Worm (Caenorhabditis elegans) whole organism, L4/young adult: Measurements from ENCODE around the gene nstp-7.
A peak's percentile ranks its signal among the peaks of the same experiment; 100 is the strongest.

ENCODE experiments used
- W03F9.2 ChIP-seq: fragments of 150-350 bp; optimal IDR thresholded peaks from 2 replicates; lab custom pipeline; 2014; ENCODE audit warnings: missing biosample characterization, missing genetic modification characterization
- dao-5 ChIP-seq: sonication (generic microtip); optimal IDR thresholded peaks from 2 replicates; lab custom pipeline; 2016; ENCODE audit warnings: missing genotype, missing genetic modification characterization, moderate library complexity, missing compliant biosample characterization
- him-1 ChIP-seq: sonication (generic microtip); optimal IDR thresholded peaks from 2 replicates; lab custom pipeline; 2016; ENCODE audit warnings: missing genotype, missing genetic modification reagents, missing genetic modification characterization, missing compliant biosample characterization

Gene nstp-7

DNA sequence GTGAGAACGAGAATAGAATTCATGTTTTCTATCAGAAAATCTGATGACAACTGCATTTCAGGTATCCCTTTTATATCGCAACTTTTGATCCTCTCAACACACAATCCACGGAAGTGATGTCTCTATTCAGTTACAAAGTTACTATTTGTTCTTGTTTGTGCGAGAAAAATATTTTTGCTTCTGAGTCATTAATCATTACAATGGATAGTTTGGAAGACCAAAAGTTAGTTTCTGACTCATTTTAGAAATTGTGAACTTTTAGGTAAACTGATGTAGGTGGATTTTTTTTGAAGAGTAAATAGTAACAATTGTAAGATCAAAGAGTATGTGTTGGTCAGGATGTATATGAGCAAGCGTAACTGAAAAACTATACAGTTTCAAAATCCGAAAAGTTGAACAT lies 28.0 kb downstream of the nstp-7 start, which contains the start of gene srlf-36:
Gene srlf-36, minus strand, starts transcription at position 101 of the 400 bp plus-strand sequence.
- TF ChIP-seq him-1 (tag; lab: Kevin White, UChicago) (no peak), dao-5 (tag; lab: Kevin White, UChicago) (no peak), W03F9.2 (tag; lab: Kevin White, UChicago) (no peak)

DNA sequence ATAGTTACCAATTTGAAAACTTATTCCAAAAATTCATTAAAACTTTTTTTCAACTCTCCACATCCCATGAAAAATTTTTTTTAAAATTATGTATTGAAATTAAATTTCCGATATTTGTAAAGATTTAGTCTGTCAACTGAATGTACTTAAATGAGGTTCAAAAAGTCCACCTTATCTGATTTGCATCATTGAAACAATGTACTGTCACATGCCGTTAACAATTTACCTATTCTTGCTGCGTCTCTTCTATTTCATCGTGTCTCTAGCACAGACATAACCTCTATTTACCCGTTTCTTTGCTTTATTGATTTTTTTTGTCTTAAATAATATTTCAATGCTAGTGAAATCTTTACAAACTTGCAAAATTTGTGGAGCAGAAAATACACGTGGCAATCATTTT lies 28.5 kb downstream of the nstp-7 start, which contains the start of gene nhr-90:
Gene nhr-90, plus strand, starts transcription at position 296 of the 400 bp plus-strand sequence.
- TF ChIP-seq him-1 (tag; lab: Kevin White, UChicago) (no peak), dao-5 (tag; lab: Kevin White, UChicago) (no peak), W03F9.2 (tag; lab: Kevin White, UChicago) (no peak)

DNA sequence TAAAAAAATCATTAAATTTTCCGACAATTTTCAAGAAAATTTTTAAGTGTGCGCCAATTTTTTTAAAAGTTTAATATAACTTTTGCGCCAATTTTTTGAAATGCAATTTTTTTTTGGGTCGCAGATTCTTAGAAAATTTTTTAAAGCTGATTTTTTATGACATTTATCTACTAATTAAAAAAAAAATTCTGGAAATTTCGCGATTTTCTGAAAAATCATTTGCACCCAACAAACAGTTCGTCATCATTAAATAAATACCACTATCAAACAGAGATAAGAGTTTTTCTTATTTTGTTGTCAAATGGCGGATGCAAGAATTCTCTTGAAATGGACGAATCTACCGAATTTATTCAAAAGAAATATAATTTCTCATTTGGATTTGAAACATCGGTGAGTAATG lies 33.6 kb downstream of the nstp-7 start, which contains the start of gene F48G7.13:
Gene F48G7.13, plus strand, starts transcription at position 301 of the 400 bp plus-strand sequence.
- TF ChIP-seq him-1 (tag; lab: Kevin White, UChicago): no peak
- TF ChIP-seq W03F9.2 (tag; lab: Kevin White, UChicago): no peak
- no peak for TF ChIP-seq dao-5 (tag; lab: Kevin White, UChicago)

DNA sequence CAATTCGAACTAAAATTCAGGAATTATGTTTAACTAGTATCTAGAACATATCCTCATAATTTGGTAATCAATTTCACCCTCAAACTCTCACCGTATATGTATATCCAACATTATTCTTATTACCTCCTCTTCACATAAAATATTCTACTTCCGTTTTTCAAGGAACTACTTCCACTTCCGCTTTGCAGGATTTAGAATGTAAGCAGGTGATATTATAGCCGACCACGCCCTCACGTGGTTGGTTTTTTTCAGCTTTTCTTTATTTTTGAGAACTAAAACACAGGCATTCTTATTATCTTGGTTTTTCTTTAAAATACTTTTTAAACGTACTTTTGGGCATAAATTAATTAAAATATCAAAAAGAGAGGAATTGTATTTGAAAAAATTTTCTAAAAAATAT lies 36.2 kb downstream of the nstp-7 start:
- no peak for TF ChIP-seq W03F9.2 (tag; lab: Kevin White, UChicago)
- no peak for TF ChIP-seq dao-5 (tag; lab: Kevin White, UChicago)
- TF ChIP-seq him-1 (tag; lab: Kevin White, UChicago): no peak

DNA sequence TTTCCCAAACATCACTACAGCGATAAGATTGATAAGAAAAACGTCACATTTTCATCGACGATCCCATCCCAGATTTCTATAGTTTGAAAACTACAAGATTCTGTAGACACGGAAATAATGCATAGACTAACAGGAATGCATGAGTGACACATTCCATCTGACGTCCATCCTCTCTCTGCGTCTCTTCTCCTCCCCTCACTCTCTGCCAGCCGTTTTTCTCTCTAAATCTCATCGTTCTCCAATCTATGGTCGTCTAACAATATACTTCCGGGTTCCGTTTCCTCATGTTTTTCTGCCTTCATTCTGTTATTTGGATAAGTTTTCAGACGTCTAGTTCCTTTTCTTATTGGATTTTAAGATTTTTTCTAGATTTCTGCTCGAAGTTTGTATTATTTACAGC lies 37.3 kb downstream of the nstp-7 start, which contains the start of gene F48G7.4:
Gene F48G7.4, plus strand, starts transcription at position 400 of the 400 bp plus-strand sequence.
- TF ChIP-seq W03F9.2 (tag; lab: Kevin White, UChicago) (peak; percentile 36), dao-5 (tag; lab: Kevin White, UChicago) (no peak)

DNA sequence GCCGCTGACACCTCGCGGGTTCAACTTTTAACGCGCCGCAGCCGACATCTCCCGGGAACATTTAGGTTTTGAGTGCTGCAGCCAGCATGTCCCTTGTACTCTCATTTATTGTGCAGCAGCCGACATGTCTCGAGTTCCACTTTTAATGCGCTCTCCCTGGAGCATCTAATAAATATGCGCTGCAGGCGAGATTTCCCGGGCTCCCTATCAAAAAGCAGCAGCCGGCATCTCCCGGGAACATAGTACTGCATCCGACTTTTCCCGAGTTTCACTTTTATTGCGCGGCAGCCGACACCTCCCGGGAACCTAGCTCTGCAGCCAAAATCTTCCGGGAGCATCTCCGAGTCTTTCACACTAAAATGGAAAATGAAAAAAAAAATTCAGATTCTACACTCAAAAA lies 39.3 kb downstream of the nstp-7 start:
- no peak for TF ChIP-seq dao-5 (tag; lab: Kevin White, UChicago)
- no peak for TF ChIP-seq him-1 (tag; lab: Kevin White, UChicago)
- TF ChIP-seq W03F9.2 (tag; lab: Kevin White, UChicago): no peak

DNA sequence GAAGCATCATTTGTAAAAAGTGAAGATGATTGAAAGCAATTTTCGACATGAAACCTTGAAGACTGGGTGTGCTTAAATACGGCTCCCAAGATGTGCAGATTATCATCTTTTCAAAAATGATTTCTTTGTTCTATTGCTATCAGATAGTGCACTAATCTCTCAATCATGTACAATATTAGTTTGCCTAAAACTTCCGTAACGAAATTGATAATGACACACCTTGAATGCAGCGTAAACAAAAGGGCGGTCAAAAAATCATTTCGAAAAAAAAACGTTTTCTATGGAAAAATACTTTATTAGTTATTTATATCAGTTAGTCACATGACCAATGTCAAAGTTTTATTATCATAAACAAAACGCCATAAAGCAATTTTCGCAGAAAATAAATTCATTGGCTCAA lies 41.2 kb downstream of the nstp-7 start, which contains the start of gene F48G7.5:
Gene F48G7.5, minus strand, starts transcription at position 34 of the 400 bp plus-strand sequence.
- TF ChIP-seq dao-5 (tag; lab: Kevin White, UChicago) (no peak), W03F9.2 (tag; lab: Kevin White, UChicago) (no peak), him-1 (tag; lab: Kevin White, UChicago) (no peak)

DNA sequence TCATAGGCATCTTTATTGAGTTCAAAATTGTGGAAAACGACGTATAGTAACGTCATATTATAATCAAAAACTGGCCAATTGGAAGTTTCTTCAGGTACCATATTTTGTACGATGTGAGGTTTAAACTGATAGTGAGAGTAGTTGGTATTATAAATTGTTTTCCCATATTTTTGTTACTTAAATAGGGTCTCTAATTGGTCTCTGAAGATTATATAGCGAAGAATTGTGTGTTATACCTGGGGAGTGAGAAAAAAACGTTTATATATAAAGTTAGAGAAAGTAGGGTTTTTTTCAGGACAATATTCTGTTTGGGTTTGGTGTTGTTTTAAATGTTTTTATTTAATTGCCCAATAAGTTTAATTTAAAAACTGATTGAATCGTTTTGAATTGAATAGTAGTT lies 43.2 kb downstream of the nstp-7 start, which contains the start of gene srt-17:
Gene srt-17, minus strand, starts transcription at position 101 of the 400 bp plus-strand sequence.
- TF ChIP-seq dao-5 (tag; lab: Kevin White, UChicago) (no peak), him-1 (tag; lab: Kevin White, UChicago) (no peak), W03F9.2 (tag; lab: Kevin White, UChicago) (no peak)

DNA sequence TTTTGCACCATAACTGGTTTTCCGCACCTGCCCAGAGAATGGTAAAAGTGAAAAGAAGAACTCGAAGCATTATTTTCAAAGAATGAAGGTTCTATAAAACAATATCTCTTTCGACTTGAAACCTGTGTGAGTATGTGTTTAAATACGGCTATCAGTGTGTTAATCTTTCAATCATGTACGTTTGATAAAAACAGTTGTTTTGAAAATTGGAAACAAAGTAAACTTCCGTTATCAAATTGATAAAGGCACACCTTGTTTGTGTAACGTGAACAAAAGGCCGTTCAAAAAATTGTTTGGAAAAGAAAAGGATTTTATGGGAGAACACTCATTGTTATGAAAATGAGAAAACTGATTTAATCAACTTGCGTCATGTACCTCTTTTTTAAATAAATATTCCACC lies 44.6 kb downstream of the nstp-7 start, which contains the start of gene F48G7.7:
Gene F48G7.7, minus strand, starts transcription at position 101 of the 400 bp plus-strand sequence.
- TF ChIP-seq W03F9.2 (tag; lab: Kevin White, UChicago) (no peak), him-1 (tag; lab: Kevin White, UChicago) (no peak), dao-5 (tag; lab: Kevin White, UChicago) (no peak)

DNA sequence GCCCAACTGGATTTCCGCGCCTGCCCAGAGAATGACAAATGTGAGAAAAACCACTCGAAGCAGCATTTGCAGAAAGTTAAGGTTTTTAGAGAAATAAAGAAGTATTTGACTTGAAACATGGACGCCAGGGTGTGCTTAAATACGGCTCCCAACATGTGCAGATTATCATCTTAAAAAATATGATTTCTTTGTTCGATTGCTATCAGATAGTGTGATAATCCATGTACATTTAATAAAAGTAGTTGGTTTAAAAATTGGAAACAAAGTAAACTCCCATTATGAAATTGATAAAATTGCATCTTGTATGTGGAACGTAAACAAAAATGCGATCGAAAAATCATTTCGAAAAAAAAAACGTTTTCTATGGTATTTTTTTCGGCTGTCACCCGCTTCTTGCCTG lies 45.9 kb downstream of the nstp-7 start, which contains the start of gene F48G7.8:
Gene F48G7.8, minus strand, starts transcription at position 101 of the 400 bp plus-strand sequence.
- TF ChIP-seq him-1 (tag; lab: Kevin White, UChicago) (no peak), W03F9.2 (tag; lab: Kevin White, UChicago) (no peak), dao-5 (tag; lab: Kevin White, UChicago) (no peak)

DNA sequence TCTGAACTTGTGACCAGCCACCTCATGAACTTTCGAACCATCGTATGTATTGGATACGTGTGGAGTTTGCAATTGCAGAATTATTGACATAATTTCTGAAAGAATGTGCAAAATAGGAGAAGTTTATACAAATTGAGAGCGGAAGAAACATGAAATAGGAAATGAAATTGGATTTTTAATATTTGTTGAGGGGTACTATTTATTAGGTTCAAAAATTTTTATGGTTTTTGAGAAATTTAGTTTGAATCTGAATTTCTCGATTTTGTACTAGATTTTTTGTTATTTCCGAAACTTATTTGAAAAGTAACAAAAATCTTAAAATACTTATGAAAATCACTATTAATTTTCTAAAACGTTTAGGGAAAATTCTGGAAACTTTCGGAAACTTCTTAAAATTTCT lies 46.8 kb downstream of the nstp-7 start, which contains the start of gene F48G7.9:
Gene F48G7.9, minus strand, starts transcription at position 101 of the 400 bp plus-strand sequence.
- TF ChIP-seq him-1 (tag; lab: Kevin White, UChicago) (no peak), dao-5 (tag; lab: Kevin White, UChicago) (no peak), W03F9.2 (tag; lab: Kevin White, UChicago) (no peak)

DNA sequence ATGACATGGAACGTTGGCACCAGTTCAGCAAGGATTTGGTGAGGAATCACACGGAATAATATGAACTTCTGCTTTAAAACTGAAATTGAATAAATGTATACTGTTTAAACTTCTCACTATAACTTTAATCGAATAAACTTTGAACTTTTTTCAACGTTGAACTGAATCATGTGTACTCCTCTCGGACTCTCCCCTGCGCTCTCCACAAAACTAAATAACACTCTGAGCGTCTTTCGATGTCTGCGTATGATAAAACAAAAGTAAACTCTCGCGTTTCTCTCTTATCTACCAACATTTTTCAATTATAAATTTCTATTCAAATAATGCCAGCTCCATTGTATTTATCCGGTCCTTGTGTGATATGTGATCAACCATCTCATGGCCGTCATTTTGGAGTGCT lies 50.1 kb downstream of the nstp-7 start:
- TF ChIP-seq him-1 (tag; lab: Kevin White, UChicago): no peak
- TF ChIP-seq dao-5 (tag; lab: Kevin White, UChicago): no peak
- TF ChIP-seq W03F9.2 (tag; lab: Kevin White, UChicago): no peak
